Fruit fly (Drosophila melanogaster) whole organism, prepupa: ENCODE measurements around the gene Ubc84D.

ENCODE experiments used
- CG10631 ChIP-seq: fragments of 200-800 bp; sonication (Bioruptor generic); optimal IDR thresholded peaks from 2 replicates; lab custom pipeline; 2016; ENCODE audit warnings: missing biosample characterization, missing genetic modification characterization
- CG11294 ChIP-seq: fragments of 200-800 bp; sonication (Bioruptor generic); IDR thresholded peaks from 2 replicates; pipeline ENCODE4 v1.3.6; 2022; ENCODE audit warnings: missing biosample characterization, missing genetic modification characterization
- CG11762 ChIP-seq: fragments of 200-800 bp; sonication (Bioruptor generic); optimal IDR thresholded peaks from 3 replicates; lab custom pipeline; 2016; ENCODE audit warnings: missing biosample characterization, missing genetic modification characterization; ENCODE audit not compliant: insufficient read depth
- CG15336 ChIP-seq: fragments of 200-800 bp; sonication (Bioruptor generic); IDR thresholded peaks from 2 replicates; pipeline ENCODE4 v1.3.6; 2022; ENCODE audit warnings: missing biosample characterization, missing genetic modification characterization
- CG31627 ChIP-seq: fragments of 200-800 bp; sonication (Bioruptor generic); optimal IDR thresholded peaks from 3 replicates; lab custom pipeline; 2016; ENCODE audit warnings: missing biosample characterization, missing genetic modification characterization
- CG32006 ChIP-seq: fragments of 200-800 bp; sonication (Bioruptor generic); optimal IDR thresholded peaks from 3 replicates; lab custom pipeline; 2017; ENCODE audit warnings: missing biosample characterization, mild to moderate bottlenecking, missing genetic modification characterization
- CG3919 ChIP-seq: fragments of 200-800 bp; sonication (Bioruptor generic); optimal IDR thresholded peaks from 3 replicates; lab custom pipeline; 2016; ENCODE audit warnings: missing biosample characterization, missing genetic modification characterization
- CG6163 ChIP-seq: fragments of 200-800 bp; sonication (Bioruptor generic); IDR thresholded peaks from 3 replicates; pipeline ENCODE4 v1.3.6; 2022; ENCODE audit warnings: missing biosample characterization, missing genetic modification characterization
- CG6276 ChIP-seq: fragments of 200-800 bp; sonication (Bioruptor generic); optimal IDR thresholded peaks from 2 replicates; lab custom pipeline; 2017; ENCODE audit warnings: missing biosample characterization, mild to moderate bottlenecking, missing genetic modification characterization
- CG6792 ChIP-seq: fragments of 200-800 bp; sonication (Bioruptor generic); optimal IDR thresholded peaks from 3 replicates; lab custom pipeline; 2016; ENCODE audit warnings: missing biosample characterization, missing genetic modification characterization
- CG6854 ChIP-seq: fragments of 200-800 bp; sonication (Bioruptor generic); optimal IDR thresholded peaks from 2 replicates; lab custom pipeline; 2017; ENCODE audit warnings: missing biosample characterization, mild to moderate bottlenecking, missing genetic modification characterization
- CG8119 ChIP-seq: fragments of 200-800 bp; sonication (Bioruptor generic); IDR thresholded peaks from 3 replicates; pipeline ENCODE4 v1.3.6; 2022; ENCODE audit warnings: missing biosample characterization, missing genetic modification characterization
- CG8632 ChIP-seq: fragments of 200-800 bp; sonication (Bioruptor generic); optimal IDR thresholded peaks from 3 replicates; lab custom pipeline; 2016; ENCODE audit warnings: missing biosample characterization, missing genetic modification characterization
- CG9139 ChIP-seq: fragments of 200-800 bp; sonication (Bioruptor generic); optimal IDR thresholded peaks from 3 replicates; lab custom pipeline; 2017; ENCODE audit warnings: missing biosample characterization, mild to moderate bottlenecking, missing genetic modification characterization
- Eip78C ChIP-seq: fragments of 200-800 bp; sonication (Bioruptor generic); peaks from one replicate; lab custom pipeline; 2016; ENCODE audit warnings: missing biosample characterization, missing genetic modification characterization
- Eip93F ChIP-seq: fragments of 200-800 bp; sonication (Bioruptor generic); optimal IDR thresholded peaks from 2 replicates; lab custom pipeline; 2016; ENCODE audit warnings: missing biosample characterization, mild to moderate bottlenecking, missing genetic modification characterization
- Gug ChIP-seq: fragments of 200-800 bp; sonication (Bioruptor generic); IDR thresholded peaks from 2 replicates; pipeline ENCODE4 v1.3.6; 2022; ENCODE audit warnings: missing biosample characterization, missing genetic modification characterization
- Hr39 ChIP-seq: fragments of 200-800 bp; sonication (Bioruptor generic); optimal IDR thresholded peaks from 2 replicates; lab custom pipeline; 2016; ENCODE audit warnings: missing biosample characterization, missing genetic modification characterization
- Hr4 ChIP-seq: fragments of 200-800 bp; sonication (Bioruptor generic); optimal IDR thresholded peaks from 3 replicates; lab custom pipeline; 2016; ENCODE audit warnings: missing biosample characterization, missing genetic modification characterization
- Lpt ChIP-seq: fragments of 200-800 bp; sonication (Bioruptor generic); optimal IDR thresholded peaks from 3 replicates; lab custom pipeline; 2016; ENCODE audit warnings: missing biosample characterization, missing genetic modification characterization
- Met ChIP-seq: fragments of 200-800 bp; sonication (Bioruptor generic); optimal IDR thresholded peaks from 3 replicates; lab custom pipeline; 2016; ENCODE audit warnings: missing biosample characterization, missing genetic modification characterization
- OdsH ChIP-seq: fragments of 200-800 bp; sonication (Bioruptor generic); optimal IDR thresholded peaks from 3 replicates; lab custom pipeline; 2016; ENCODE audit warnings: missing biosample characterization, missing genetic modification characterization
- Sox102F ChIP-seq: fragments of 200-800 bp; sonication (Bioruptor generic); optimal IDR thresholded peaks from 2 replicates; lab custom pipeline; 2016; ENCODE audit warnings: missing biosample characterization, mild to moderate bottlenecking, missing genetic modification characterization
- Sox14 ChIP-seq: fragments of 200-800 bp; sonication (Bioruptor generic); optimal IDR thresholded peaks from 3 replicates; lab custom pipeline; 2016; ENCODE audit warnings: missing biosample characterization, missing genetic modification characterization
- acj6 ChIP-seq: fragments of 200-800 bp; sonication (Bioruptor generic); optimal IDR thresholded peaks from 3 replicates; lab custom pipeline; 2016; ENCODE audit warnings: missing biosample characterization, missing genetic modification characterization
- cyc ChIP-seq: fragments of 200-800 bp; sonication (Bioruptor generic); optimal IDR thresholded peaks from 3 replicates; lab custom pipeline; 2016; ENCODE audit warnings: missing biosample characterization, missing genetic modification characterization
- dsx ChIP-seq: fragments of 200-800 bp; optimal IDR thresholded peaks from 3 replicates; lab custom pipeline; 2019; ENCODE audit warnings: missing biosample characterization, mild to moderate bottlenecking, missing genetic modification characterization, moderate library complexity; ENCODE audit not compliant: poor library complexity, severe bottlenecking
- esn ChIP-seq: fragments of 200-800 bp; sonication (Bioruptor generic); optimal IDR thresholded peaks from 2 replicates; lab custom pipeline; 2016; ENCODE audit warnings: missing biosample characterization, mild to moderate bottlenecking, missing genetic modification characterization, moderate library complexity
- fd59A ChIP-seq: fragments of 200-800 bp; sonication (Bioruptor generic); optimal IDR thresholded peaks from 2 replicates; lab custom pipeline; 2017; ENCODE audit warnings: missing biosample characterization, mild to moderate bottlenecking, missing genetic modification characterization, missing genetic modification reagents
- fkh ChIP-seq: fragments of 200-800 bp; sonication (Bioruptor generic); optimal IDR thresholded peaks from 3 replicates; lab custom pipeline; 2017; ENCODE audit warnings: missing biosample characterization, mild to moderate bottlenecking, missing genetic modification characterization, moderate library complexity
- lz ChIP-seq: fragments of 200-800 bp; sonication (Bioruptor generic); optimal IDR thresholded peaks from 3 replicates; lab custom pipeline; 2016; ENCODE audit warnings: missing biosample characterization, missing genetic modification characterization
- pdm3 ChIP-seq: fragments of 200-800 bp; sonication (Bioruptor generic); optimal IDR thresholded peaks from 3 replicates; lab custom pipeline; 2016; ENCODE audit warnings: missing biosample characterization, missing genetic modification characterization
- salr ChIP-seq, 2 experiments: fragments of 200-800 bp; sonication (Bioruptor generic); optimal IDR thresholded peaks; 3 replicates each; lab custom pipeline; 2016 to 2018; ENCODE audit warnings: missing biosample characterization in 2 of 2, missing genetic modification characterization in 2 of 2, mild to moderate bottlenecking in 1 of 2
- svp ChIP-seq: fragments of 200-800 bp; sonication (Bioruptor generic); peaks from one replicate; lab custom pipeline; 2016; ENCODE audit warnings: missing biosample characterization, missing genetic modification characterization
- vri ChIP-seq: fragments of 200-800 bp; sonication (Bioruptor generic); optimal IDR thresholded peaks from 3 replicates; lab custom pipeline; 2016; ENCODE audit warnings: missing biosample characterization, mild to moderate bottlenecking, missing genetic modification characterization

The Ubc84D gene

dm6 chr3R:7506314-7506988 is 12.8 kb downstream of the Ubc84D start:
- TF ChIP-seq Eip78C (peak; percentile 73), CG8632 (no peak), CG9139 (GFP tag; lab: Kevin White, UChicago) (no peak), vri (GFP tag; lab: Kevin White, UChicago) (peak; percentile 26), CG3919 (GFP tag; lab: Kevin White, UChicago) (peak; percentile 26), CG11762 (GFP tag; lab: Kevin White, UChicago) (no peak), lz (GFP tag; lab: Kevin White, UChicago) (peak; percentile 13), fd59A (no peak), Hr4 (GFP tag; lab: Kevin White, UChicago) (peak; percentile 64), Lpt (GFP tag; lab: Kevin White, UChicago) (no peak), Gug (GFP tag; lab: Robert Waterston, UW) (0 out of 2 replicates have a peak, but pooled peaks have one; percentile 16), CG6854 (no peak), salr (GFP tag; optimal IDR thresholded peaks at IDR 0.05; lab: Kevin White, UChicago) (no peak), Eip93F (GFP tag; lab: Kevin White, UChicago) (no peak), cyc (peak; percentile 15), CG6792 (GFP tag; lab: Kevin White, UChicago) (peak; percentile 1), CG31627 (GFP tag; lab: Kevin White, UChicago) (peak; percentile 27), Met (GFP tag; lab: Kevin White, UChicago) (peak; percentile 29), pdm3 (GFP tag; lab: Kevin White, UChicago) (peak; percentile 45), esn (GFP tag; lab: Kevin White, UChicago) (peak; percentile 15), svp (GFP tag; lab: Kevin White, UChicago) (peak; percentile 17), CG11294 (GFP tag; lab: Robert Waterston, UW) (peak; percentile 44; the same call in 1 of the 2 replicates), dsx (GFP tag; lab: Kevin White, UChicago) (no peak), OdsH (GFP tag; lab: Kevin White, UChicago) (peak; percentile 27), Sox14 (GFP tag; lab: Kevin White, UChicago) (peak; percentile 20), Sox102F (GFP tag; lab: Kevin White, UChicago) (peak; percentile 1), CG32006 (GFP tag; lab: Kevin White, UChicago) (peak; percentile 60), CG15336 (GFP tag; lab: Robert Waterston, UW) (peak; percentile 51), fkh (GFP tag; lab: Kevin White, UChicago) (peak; percentile 86), acj6 (GFP tag; lab: Kevin White, UChicago) (peak; percentile 37), CG6276 (GFP tag; lab: Kevin White, UChicago) (peak; percentile 18), CG6163 (GFP tag; lab: Robert Waterston, UW) (0 out of 3 replicates have a peak, but pooled peaks have one; percentile 53), Hr39 (GFP tag; lab: Kevin White, UChicago) (peak; percentile 41)

- TF ChIP-seq CG8119 (GFP tag; lab: Robert Waterston, UW) (no peak), vri (GFP tag; lab: Kevin White, UChicago) (peak; percentile 72), svp (GFP tag; lab: Kevin White, UChicago) (peak; percentile 84), CG10631 (GFP tag; lab: Kevin White, UChicago) (no peak), fkh (GFP tag; lab: Kevin White, UChicago) (peak; percentile 28)
Observed at dm6 chr3R:7504989-7505761, 14.1 kb downstream of the Ubc84D start, which contains the start of gene alpha-Est9. Gene alpha-Est9, minus strand, starts transcription at chr3R:7505098.

dm6 chr3R:7503216-7503615 is 16.0 kb downstream of the Ubc84D start:
- peak; percentile 20 for TF ChIP-seq fkh (GFP tag; lab: Kevin White, UChicago)
- no peak for TF ChIP-seq OdsH (GFP tag; lab: Kevin White, UChicago)
